Fruit fly (Drosophila melanogaster) S2 (cell line): ENCODE results near the gene mei-38.

Experiments used
- CG8478 ChIP-seq: fragments of >200 bp; optimal IDR thresholded peaks from 2 replicates; lab custom pipeline; 2018
- CTCF ChIP-seq, 2 experiments: fragments of >200 bp; optimal IDR thresholded peaks; 2 replicates each; lab custom pipeline; 2018

DNA sequence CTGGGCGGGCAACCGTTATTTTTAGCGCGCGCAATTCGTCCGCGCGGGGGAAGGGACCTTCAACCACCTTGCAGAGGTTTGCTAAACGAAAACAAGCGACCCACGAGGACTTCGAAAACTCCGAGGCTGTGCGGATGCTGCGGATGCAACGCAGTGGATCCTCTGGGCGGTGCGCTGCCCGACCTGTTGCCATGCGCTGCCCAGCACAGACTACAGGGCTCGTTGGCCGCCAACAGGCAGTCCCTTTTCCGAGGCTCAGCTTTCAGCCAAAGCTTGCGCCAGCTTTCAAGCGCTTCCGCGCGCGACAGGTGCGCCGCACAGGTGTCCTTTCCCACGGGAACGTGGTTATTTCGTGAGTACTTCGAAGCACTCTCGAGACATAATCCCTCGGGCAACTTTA lies 427 bp upstream of the mei-38 start:
- TF ChIP-seq CG8478 (lab: Kevin White, UChicago) (no peak), CTCF (optimal IDR thresholded peaks at IDR 0.05; lab: Kevin White, UChicago) (no peak)
